Fruit fly (Drosophila melanogaster) whole organism, embryonic: ENCODE measurements around the gene Cdk1.

Experiments
- HLHmδ ChIP-seq: fragments of 200-800 bp; sonication (Bioruptor generic); optimal IDR thresholded peaks from 2 replicates; lab custom pipeline; 2018; ENCODE audit warnings: missing biosample characterization, mild to moderate bottlenecking, missing genetic modification characterization, moderate library complexity
- abd-A ChIP-seq: fragments of 200-800 bp; sonication (Bioruptor generic); optimal IDR thresholded peaks from 3 replicates; lab custom pipeline; 2019; ENCODE audit warnings: missing biosample characterization, mild to moderate bottlenecking, missing genetic modification characterization, moderate library complexity

DNA sequence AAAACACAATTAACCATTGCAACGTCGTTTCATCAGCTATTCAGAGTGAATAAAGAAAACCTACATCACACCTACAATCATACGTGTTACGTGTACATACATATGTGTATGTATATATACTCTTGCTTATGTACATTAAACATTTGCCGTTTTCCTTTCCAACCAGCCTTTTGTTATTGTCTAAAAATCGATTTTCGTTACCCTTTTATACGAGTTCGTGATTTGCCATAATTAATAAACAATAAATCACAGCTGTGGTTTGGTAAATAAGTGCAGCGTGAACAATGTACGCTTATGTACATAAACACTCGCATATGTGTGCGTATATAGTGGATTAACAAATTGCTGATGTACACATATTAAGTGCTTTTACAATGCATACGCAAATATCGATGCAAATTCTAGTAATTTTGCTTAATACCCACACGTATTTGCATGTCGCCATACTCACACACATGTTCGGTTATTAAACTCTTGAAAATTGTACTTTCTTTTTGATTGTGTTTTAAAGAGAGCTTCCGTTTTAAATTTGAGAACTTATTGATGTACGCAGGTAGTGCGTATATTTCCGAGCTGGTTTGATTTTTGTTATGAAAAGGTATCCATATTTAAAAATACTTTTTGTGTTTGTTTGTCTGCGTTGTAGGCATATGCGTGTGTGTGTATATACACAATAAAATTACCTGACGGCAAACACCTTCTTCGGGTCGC is 11.0 kb upstream of the Cdk1 start:
- TF ChIP-seq abd-A (tag; lab: Kevin White, UChicago) (no peak), HLHmδ (no peak)
